Fruit fly (Drosophila melanogaster) whole organism, prepupa: ENCODE data around the gene CG5225.

Experiments
- CG6792 ChIP-seq: fragments of 200-800 bp; sonication (Bioruptor generic); optimal IDR thresholded peaks from 3 replicates; lab custom pipeline; 2016; ENCODE audit warnings: missing biosample characterization, missing genetic modification characterization
- CG7368 ChIP-seq: fragments of 200-800 bp; sonication (Bioruptor generic); optimal IDR thresholded peaks from 3 replicates; lab custom pipeline; 2016; ENCODE audit warnings: missing biosample characterization, missing genetic modification characterization
- Eip78C ChIP-seq: fragments of 200-800 bp; sonication (Bioruptor generic); peaks from one replicate; lab custom pipeline; 2016; ENCODE audit warnings: missing biosample characterization, missing genetic modification characterization
- Hr39 ChIP-seq: fragments of 200-800 bp; sonication (Bioruptor generic); optimal IDR thresholded peaks from 2 replicates; lab custom pipeline; 2016; ENCODE audit warnings: missing biosample characterization, missing genetic modification characterization
- Met ChIP-seq: fragments of 200-800 bp; sonication (Bioruptor generic); optimal IDR thresholded peaks from 3 replicates; lab custom pipeline; 2016; ENCODE audit warnings: missing biosample characterization, missing genetic modification characterization
- Smox ChIP-seq: fragments of 200-800 bp; sonication (Bioruptor generic); optimal IDR thresholded peaks from 3 replicates; lab custom pipeline; 2016; ENCODE audit warnings: missing biosample characterization, missing genetic modification characterization
- cyc ChIP-seq: fragments of 200-800 bp; sonication (Bioruptor generic); optimal IDR thresholded peaks from 3 replicates; lab custom pipeline; 2016; ENCODE audit warnings: missing biosample characterization, missing genetic modification characterization
- fkh ChIP-seq: fragments of 200-800 bp; sonication (Bioruptor generic); optimal IDR thresholded peaks from 3 replicates; lab custom pipeline; 2017; ENCODE audit warnings: missing biosample characterization, mild to moderate bottlenecking, missing genetic modification characterization, moderate library complexity
- lz ChIP-seq: fragments of 200-800 bp; sonication (Bioruptor generic); optimal IDR thresholded peaks from 3 replicates; lab custom pipeline; 2016; ENCODE audit warnings: missing biosample characterization, missing genetic modification characterization
- spab ChIP-seq: fragments of 200-800 bp; sonication (Bioruptor generic); optimal IDR thresholded peaks from 2 replicates; lab custom pipeline; 2017; ENCODE audit warnings: missing biosample characterization, mild to moderate bottlenecking, missing genetic modification characterization, missing genetic modification reagents
- topi ChIP-seq: fragments of 200-800 bp; sonication (Bioruptor generic); optimal IDR thresholded peaks from 3 replicates; lab custom pipeline; 2016; ENCODE audit warnings: missing biosample characterization, missing genetic modification characterization

CG5225 gene

DNA sequence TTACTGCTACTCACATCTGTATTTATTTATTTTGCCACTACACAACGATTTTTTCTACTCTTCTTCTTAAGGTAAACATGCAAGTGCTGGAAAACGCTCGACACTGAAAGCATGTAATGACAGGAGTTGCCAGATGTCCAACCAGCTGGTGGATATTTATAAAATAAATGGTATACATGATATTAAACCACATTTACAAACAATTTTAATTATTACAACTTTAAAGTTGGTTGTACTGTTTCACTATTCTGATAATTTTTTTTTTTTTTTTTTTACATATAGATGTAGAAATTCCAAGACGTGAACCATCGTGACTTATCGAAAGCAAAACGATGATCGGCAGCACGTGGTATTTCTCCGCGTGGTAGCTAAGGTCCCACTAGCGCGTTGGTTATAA, 51.4 kb downstream of the CG5225 start, which contains the start of the genes Keap1 and kuk (continued):
- peak; percentile 99 for TF ChIP-seq fkh (GFP tag; lab: Kevin White, UChicago)
- TF ChIP-seq CG7368 (GFP tag; lab: Kevin White, UChicago), result no peak
- peak; percentile 66 for TF ChIP-seq Smox (GFP tag; lab: Kevin White, UChicago)
- TF ChIP-seq CG6792 (GFP tag; lab: Kevin White, UChicago), result peak; percentile 8
- no peak for TF ChIP-seq spab (GFP tag; lab: Kevin White, UChicago)
- peak; percentile 27 for TF ChIP-seq Eip78C
- peak; percentile 61 for TF ChIP-seq Hr39
- peak; percentile 70 for TF ChIP-seq lz
- peak; percentile 43 for TF ChIP-seq cyc (GFP tag; lab: Kevin White, UChicago)
- peak; percentile 19 for TF ChIP-seq topi
- peak; percentile 71 for TF ChIP-seq Met (GFP tag; lab: Kevin White, UChicago)
